Fruit fly (Drosophila melanogaster): ENCODE data around the gene Hug.
"Not testable (repeated sequence)": the region's sequence is repeated elsewhere in the genome, so short reads cannot be mapped to it uniquely, and the experiment has no call there.

The Hug gene

DNA sequence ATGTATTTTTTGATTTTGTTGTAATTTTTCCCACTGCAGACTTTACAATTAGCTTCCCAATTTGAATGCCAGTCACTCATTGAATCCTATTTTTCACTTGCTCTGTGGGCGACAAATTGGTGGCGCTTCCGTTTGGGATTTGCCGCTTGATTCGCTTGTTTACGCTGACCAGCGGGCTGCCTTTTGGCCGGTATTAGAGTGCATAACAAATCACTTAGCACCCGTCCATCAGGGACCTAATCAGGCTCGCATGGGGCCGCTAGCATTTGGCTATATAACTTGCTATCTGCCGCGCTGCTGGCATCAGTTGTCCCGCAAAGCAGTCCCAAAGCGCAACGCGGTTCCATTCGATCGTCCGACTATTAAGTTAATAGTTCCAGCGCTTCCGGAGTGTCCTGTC is at the start of gene Hug:
Gene Hug (plus strand): TSS at position 301 of the 400 bp plus-strand sequence.
- TF ChIP-seq salr (GFP tag; optimal IDR thresholded peaks at IDR 0.05), result no peak
- no peak for TF ChIP-seq vri (GFP tag; optimal IDR thresholded peaks at IDR 0.05)
- no peak for TF ChIP-seq Hr4 (GFP tag; optimal IDR thresholded peaks at IDR 0.05)
- no peak for TF ChIP-seq CG32006 (GFP tag; optimal IDR thresholded peaks at IDR 0.05)

- TF ChIP-seq CG6808 (GFP tag; optimal IDR thresholded peaks at IDR 0.05) (peak; percentile 1), ss (GFP tag; optimal IDR thresholded peaks at IDR 0.05) (peak in 1 of 2 experiments; percentile 17), fkh (GFP tag; optimal IDR thresholded peaks at IDR 0.05) (peak; percentile 60)
These were observed 48.6 kb upstream of the Hug start for dm6 chr3R:12477239-12477865.

DNA sequence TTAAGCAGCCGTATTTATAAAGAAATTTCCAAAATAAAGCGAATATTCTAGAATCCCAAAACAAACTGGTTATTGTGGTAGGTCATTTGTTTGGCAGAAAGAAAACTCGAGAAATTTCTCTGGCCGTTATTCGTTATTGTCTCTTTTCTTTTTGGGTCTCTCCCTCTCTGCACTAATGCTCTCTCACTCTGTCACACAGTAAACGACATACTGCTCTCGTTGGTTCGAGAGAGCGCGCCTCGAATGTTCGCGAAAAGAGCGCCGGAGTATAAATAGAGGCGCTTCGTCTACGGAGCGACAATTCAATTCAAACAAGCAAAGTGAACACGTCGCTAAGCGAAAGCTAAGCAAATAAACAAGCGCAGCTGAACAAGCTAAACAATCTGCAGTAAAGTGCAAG is 23.8 kb upstream of the Hug start, which contains the start of gene Hsp70Bbb:
Gene Hsp70Bbb (plus strand): TSS at position 301 of the 400 bp plus-strand sequence.
- TF ChIP-seq Eip93F, dac, CG8319 (GFP tag; optimal IDR thresholded peaks at IDR 0.05): not testable (repeated sequence)

DNA sequence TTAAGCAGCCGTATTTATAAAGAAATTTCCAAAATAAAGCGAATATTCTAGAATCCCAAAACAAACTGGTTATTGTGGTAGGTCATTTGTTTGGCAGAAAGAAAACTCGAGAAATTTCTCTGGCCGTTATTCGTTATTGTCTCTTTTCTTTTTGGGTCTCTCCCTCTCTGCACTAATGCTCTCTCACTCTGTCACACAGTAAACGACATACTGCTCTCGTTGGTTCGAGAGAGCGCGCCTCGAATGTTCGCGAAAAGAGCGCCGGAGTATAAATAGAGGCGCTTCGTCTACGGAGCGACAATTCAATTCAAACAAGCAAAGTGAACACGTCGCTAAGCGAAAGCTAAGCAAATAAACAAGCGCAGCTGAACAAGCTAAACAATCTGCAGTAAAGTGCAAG is 20.5 kb upstream of the Hug start, which contains the start of gene Hsp70Bb:
Gene Hsp70Bb (plus strand): TSS at position 301 of the 400 bp plus-strand sequence.
- TF ChIP-seq fd59A (GFP tag; optimal IDR thresholded peaks at IDR 0.05); salr (GFP tag; optimal IDR thresholded peaks at IDR 0.05); CG6163 (GFP tag; IDR thresholded peaks at IDR 0.05): not testable (repeated sequence)

- TF ChIP-seq Lpt, Ets21C, fd85E (GFP tag; optimal IDR thresholded peaks at IDR 0.05): not testable (repeated sequence)
These were observed 17.2 kb upstream of the Hug start, which contains the start of gene Hsp70Bc for dm6 chr3R:12508776-12509175. TSS of gene Hsp70Bc (plus strand) at chr3R:12509076.

DNA sequence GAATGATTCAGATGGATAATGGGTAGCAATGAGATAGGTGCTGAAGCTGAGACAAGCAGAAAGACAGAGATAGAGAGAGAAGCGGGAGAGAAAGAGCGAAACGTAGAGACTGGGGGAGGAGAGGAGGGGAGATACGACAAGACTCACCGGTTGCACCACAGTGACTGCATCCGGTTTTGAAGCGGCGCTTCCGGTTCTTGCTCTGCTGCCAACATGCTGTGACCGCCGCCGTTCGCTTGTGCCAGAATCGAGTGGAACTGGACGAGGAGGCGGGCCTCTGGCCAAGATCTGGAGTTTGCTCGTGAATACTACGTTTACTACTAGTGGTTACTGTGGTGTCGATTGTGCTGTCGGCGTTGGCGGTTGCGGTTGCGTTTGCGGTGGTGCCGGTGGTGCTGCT is 11.0 kb upstream of the Hug start:
- TF ChIP-seq CG11762 (GFP tag; optimal IDR thresholded peaks at IDR 0.05; ENCODE audit: insufficient read depth) (no peak), CG4318 (GFP tag; optimal IDR thresholded peaks at IDR 0.05) (no peak), CG11294 (GFP tag; IDR thresholded peaks at IDR 0.05) (no peak), svp (GFP tag) (no peak), esn (GFP tag; optimal IDR thresholded peaks at IDR 0.05) (no peak), CG10669 (GFP tag; optimal IDR thresholded peaks at IDR 0.05) (no peak), achi (GFP tag; optimal IDR thresholded peaks at IDR 0.05) (no peak), Hr4 (GFP tag; optimal IDR thresholded peaks at IDR 0.05) (no peak), CG7368 (GFP tag; optimal IDR thresholded peaks at IDR 0.05) (no peak), CG10631 (GFP tag; optimal IDR thresholded peaks at IDR 0.05) (no peak), fd59A (GFP tag; optimal IDR thresholded peaks at IDR 0.05) (no peak), CG1621 (tag; optimal IDR thresholded peaks at IDR 0.05) (no peak)

dm6 chr3R:12542947-12543346 is 17.0 kb downstream of the Hug start:
- TF ChIP-seq topi (GFP tag; optimal IDR thresholded peaks at IDR 0.05), result no peak
- no peak for TF ChIP-seq Lpt (GFP tag; optimal IDR thresholded peaks at IDR 0.05)
- TF ChIP-seq net (GFP tag; optimal IDR thresholded peaks at IDR 0.05), result no peak
- no peak for TF ChIP-seq Sox15 (GFP tag; optimal IDR thresholded peaks at IDR 0.05)
- TF ChIP-seq Eip75B (GFP tag; optimal IDR thresholded peaks at IDR 0.05), result no peak
- TF ChIP-seq svp (GFP tag), result peak; percentile 14
- no peak for TF ChIP-seq CG16779 (tag; optimal IDR thresholded peaks at IDR 0.05)
- TF ChIP-seq CG10669 (GFP tag; optimal IDR thresholded peaks at IDR 0.05), result peak; percentile 23
- TF ChIP-seq CG6163 (GFP tag; IDR thresholded peaks at IDR 0.05), result no peak
- TF ChIP-seq ss (GFP tag; optimal IDR thresholded peaks at IDR 0.05), result no peak
- no peak for TF ChIP-seq Smox (GFP tag; optimal IDR thresholded peaks at IDR 0.05)
- TF ChIP-seq pdm3 (GFP tag; optimal IDR thresholded peaks at IDR 0.05), result no peak
- TF ChIP-seq CG32006 (GFP tag; optimal IDR thresholded peaks at IDR 0.05), result peak; percentile 12
- TF ChIP-seq Hr4 (GFP tag; optimal IDR thresholded peaks at IDR 0.05), result no peak
- no peak for TF ChIP-seq CG6808 (GFP tag; optimal IDR thresholded peaks at IDR 0.05)

Measured in whole organism, prepupa.